Fruit fly (Drosophila melanogaster) whole organism, embryonic: ENCODE measurements around the gene Wee1.
A peak's percentile ranks its signal among the peaks of the same experiment; 100 is the strongest.

Source experiments
- B-H2 ChIP-seq: fragments of 200-800 bp; sonication (Bioruptor generic); optimal IDR thresholded peaks from 2 replicates; lab custom pipeline; 2018; ENCODE audit warnings: missing biosample characterization, mild to moderate bottlenecking, missing genetic modification characterization
- BtbVII ChIP-seq: fragments of 200-800 bp; sonication (Bioruptor generic); optimal IDR thresholded peaks from 3 replicates; lab custom pipeline; 2017; ENCODE audit warnings: missing biosample characterization, mild to moderate bottlenecking, missing genetic modification characterization
- CG10209 ChIP-seq: fragments of 200-800 bp; sonication (Bioruptor generic); optimal IDR thresholded peaks from 3 replicates; lab custom pipeline; 2017; ENCODE audit warnings: missing biosample characterization, mild to moderate bottlenecking, missing genetic modification characterization, missing genetic modification reagents
- CG10543 ChIP-seq: fragments of 200-800 bp; sonication (Bioruptor generic); optimal IDR thresholded peaks from 3 replicates; lab custom pipeline; 2017; ENCODE audit warnings: missing biosample characterization, mild to moderate bottlenecking, missing genetic modification characterization, moderate library complexity
- CG15269 ChIP-seq: fragments of 200-800 bp; sonication (Bioruptor generic); optimal IDR thresholded peaks from 2 replicates; lab custom pipeline; 2018; ENCODE audit warnings: missing biosample characterization, mild to moderate bottlenecking, missing genetic modification characterization, moderate library complexity
- CG15514 ChIP-seq: fragments of 200-800 bp; sonication (Bioruptor generic); optimal IDR thresholded peaks from 3 replicates; lab custom pipeline; 2017; ENCODE audit warnings: missing biosample characterization, missing genetic modification characterization, mild to moderate bottlenecking, moderate library complexity, missing genetic modification reagents
- CG1602 ChIP-seq: fragments of 200-800 bp; sonication (Bioruptor generic); optimal IDR thresholded peaks from 3 replicates; lab custom pipeline; 2016; ENCODE audit warnings: missing biosample characterization, missing genetic modification characterization
- CG16779 ChIP-seq: fragments of 200-800 bp; sonication (Bioruptor generic); IDR thresholded peaks from 2 replicates; pipeline ENCODE4 v1.3.6; 2022; ENCODE audit warnings: missing biosample characterization, missing genetic modification characterization
- CG17361 ChIP-seq: fragments of 200-800 bp; sonication (Bioruptor generic); IDR thresholded peaks from 3 replicates; pipeline ENCODE4 v1.3.6; 2022; ENCODE audit warnings: missing biosample characterization, missing genetic modification characterization
- CG18262 ChIP-seq: fragments of 200-800 bp; optimal IDR thresholded peaks from 3 replicates; lab custom pipeline; 2019; ENCODE audit warnings: missing biosample characterization, mild to moderate bottlenecking, missing genetic modification characterization, moderate library complexity
- CG18476 ChIP-seq: fragments of 200-800 bp; sonication (Bioruptor generic); optimal IDR thresholded peaks from 2 replicates; lab custom pipeline; 2016; ENCODE audit warnings: missing biosample characterization, mild to moderate bottlenecking, missing genetic modification characterization
- CG18599 ChIP-seq: fragments of 200-800 bp; sonication (Bioruptor generic); optimal IDR thresholded peaks from 3 replicates; lab custom pipeline; 2017; ENCODE audit warnings: missing biosample characterization, missing genetic modification characterization, mild to moderate bottlenecking, moderate library complexity, missing genetic modification reagents
- CG2889 ChIP-seq: fragments of 200-800 bp; sonication (Bioruptor generic); IDR thresholded peaks from 3 replicates; pipeline ENCODE4 v1.3.6; 2022; ENCODE audit warnings: missing biosample characterization, missing genetic modification characterization
- CG3281 ChIP-seq: fragments of 200-800 bp; sonication (Bioruptor generic); optimal IDR thresholded peaks from 3 replicates; lab custom pipeline; 2017; ENCODE audit warnings: missing biosample characterization, mild to moderate bottlenecking, missing genetic modification characterization
- CG34376 ChIP-seq: fragments of 200-800 bp; sonication (Bioruptor generic); optimal IDR thresholded peaks from 2 replicates; lab custom pipeline; 2018; ENCODE audit warnings: missing biosample characterization, mild to moderate bottlenecking, missing genetic modification characterization
- CG4820 ChIP-seq: fragments of 200-800 bp; sonication (Bioruptor generic); optimal IDR thresholded peaks from 3 replicates; lab custom pipeline; 2016; ENCODE audit warnings: missing biosample characterization, missing genetic modification characterization
- CG6765 ChIP-seq: fragments of 200-800 bp; sonication (Bioruptor generic); optimal IDR thresholded peaks from 3 replicates; lab custom pipeline; 2017; ENCODE audit warnings: missing biosample characterization, mild to moderate bottlenecking, missing genetic modification characterization
- CG6813 ChIP-seq: fragments of 200-800 bp; sonication (Bioruptor generic); optimal IDR thresholded peaks from 2 replicates; lab custom pipeline; 2017; ENCODE audit warnings: missing biosample characterization, missing genetic modification characterization, mild to moderate bottlenecking, moderate library complexity, missing genetic modification reagents
- CG6854 ChIP-seq: fragments of 200-800 bp; sonication (Bioruptor generic); optimal IDR thresholded peaks from 3 replicates; lab custom pipeline; 2017; ENCODE audit warnings: missing biosample characterization, mild to moderate bottlenecking, missing genetic modification characterization
- CG7987 ChIP-seq: fragments of 200-800 bp; sonication (Bioruptor generic); optimal IDR thresholded peaks from 2 replicates; lab custom pipeline; 2018; ENCODE audit warnings: missing biosample characterization, mild to moderate bottlenecking, missing genetic modification characterization, moderate library complexity
- CG8281 ChIP-seq: fragments of 200-800 bp; sonication (Bioruptor generic); optimal IDR thresholded peaks from 2 replicates; lab custom pipeline; 2018; ENCODE audit warnings: missing biosample characterization, mild to moderate bottlenecking, missing genetic modification characterization, moderate library complexity
- CG8388 ChIP-seq: fragments of 200-800 bp; sonication (Bioruptor generic); optimal IDR thresholded peaks from 2 replicates; lab custom pipeline; 2019; ENCODE audit warnings: missing biosample characterization, mild to moderate bottlenecking, missing genetic modification characterization, moderate library complexity
- CG9876 ChIP-seq: fragments of 200-800 bp; sonication (Bioruptor generic); optimal IDR thresholded peaks from 2 replicates; lab custom pipeline; 2016; ENCODE audit warnings: missing biosample characterization, missing genetic modification characterization
- CG9932 ChIP-seq: fragments of 200-800 bp; sonication (Bioruptor generic); IDR thresholded peaks from 2 replicates; pipeline ENCODE4 v1.3.6; 2022; ENCODE audit warnings: missing biosample characterization, missing genetic modification characterization
- Doc3 ChIP-seq: fragments of 200-800 bp; sonication (Bioruptor generic); IDR thresholded peaks from 3 replicates; pipeline ENCODE4 v1.3.6; 2022; ENCODE audit warnings: missing biosample characterization, missing genetic modification characterization; ENCODE audit not compliant: partially characterized antibody
- Ets65A ChIP-seq: fragments of 200-800 bp; sonication (Bioruptor generic); peaks from one replicate; lab custom pipeline; 2016; ENCODE audit warnings: missing biosample characterization, missing genetic modification characterization
- Ets97D ChIP-seq: fragments of 200-800 bp; sonication (Bioruptor generic); optimal IDR thresholded peaks from 3 replicates; lab custom pipeline; 2016; ENCODE audit warnings: missing biosample characterization, missing genetic modification characterization
- Fer2 ChIP-seq: fragments of 200-800 bp; sonication (Bioruptor generic); optimal IDR thresholded peaks from 2 replicates; lab custom pipeline; 2018; ENCODE audit warnings: missing biosample characterization, mild to moderate bottlenecking, missing genetic modification characterization, moderate library complexity
- Hmr ChIP-seq: fragments of 200-800 bp; sonication (Bioruptor generic); optimal IDR thresholded peaks from 3 replicates; lab custom pipeline; 2017; ENCODE audit warnings: mild to moderate bottlenecking, missing biosample characterization, missing genetic modification reagents, missing genetic modification characterization
- Meics ChIP-seq: fragments of 200-800 bp; sonication (Bioruptor generic); optimal IDR thresholded peaks from 2 replicates; lab custom pipeline; 2017; ENCODE audit warnings: missing biosample characterization, mild to moderate bottlenecking, missing genetic modification characterization
- Nf-YB ChIP-seq: fragments of 200-800 bp; sonication (Bioruptor generic); optimal IDR thresholded peaks from 3 replicates; lab custom pipeline; 2019; ENCODE audit warnings: missing biosample characterization, mild to moderate bottlenecking, missing genetic modification characterization, moderate library complexity
- Nf-YC ChIP-seq: fragments of 200-800 bp; optimal IDR thresholded peaks from 3 replicates; lab custom pipeline; 2019; ENCODE audit warnings: missing biosample characterization, mild to moderate bottlenecking, missing genetic modification characterization, moderate library complexity
- Oli ChIP-seq: fragments of 200-800 bp; sonication (Bioruptor generic); optimal IDR thresholded peaks from 2 replicates; lab custom pipeline; 2018; ENCODE audit warnings: missing biosample characterization, mild to moderate bottlenecking, missing genetic modification characterization, moderate library complexity
- Ptx1 ChIP-seq: fragments of 200-800 bp; sonication (Bioruptor generic); IDR thresholded peaks from 2 replicates; pipeline ENCODE4 v1.3.6; 2022; ENCODE audit warnings: missing biosample characterization, missing genetic modification characterization
- Xbp1 ChIP-seq: fragments of 200-800 bp; sonication (Bioruptor generic); optimal IDR thresholded peaks from 3 replicates; lab custom pipeline; 2016; ENCODE audit warnings: missing biosample characterization, mild to moderate bottlenecking, missing genetic modification characterization
- fd102C ChIP-seq: fragments of 200-800 bp; sonication (Bioruptor generic); optimal IDR thresholded peaks from 2 replicates; lab custom pipeline; 2018; ENCODE audit warnings: missing biosample characterization, mild to moderate bottlenecking, missing genetic modification characterization, moderate library complexity
- gro ChIP-seq: fragments of 200-800 bp; sonication (Bioruptor generic); optimal IDR thresholded peaks from 2 replicates; lab custom pipeline; 2016; ENCODE audit warnings: missing biosample characterization, missing genetic modification characterization
- lab ChIP-seq: fragments of 200-800 bp; sonication (Bioruptor generic); optimal IDR thresholded peaks from 3 replicates; lab custom pipeline; 2017; ENCODE audit warnings: missing biosample characterization, missing genetic modification characterization, mild to moderate bottlenecking, moderate library complexity, missing genetic modification reagents
- nerfin-1 ChIP-seq: fragments of 200-800 bp; sonication (Bioruptor generic); optimal IDR thresholded peaks from 3 replicates; lab custom pipeline; 2019; ENCODE audit warnings: missing biosample characterization, mild to moderate bottlenecking, missing genetic modification characterization, moderate library complexity
- nmo ChIP-seq: fragments of 200-800 bp; sonication (Bioruptor generic); optimal IDR thresholded peaks from 2 replicates; lab custom pipeline; 2018; ENCODE audit warnings: missing biosample characterization, mild to moderate bottlenecking, missing genetic modification characterization, moderate library complexity
- odd ChIP-seq: fragments of 200-800 bp; sonication (Bioruptor generic); optimal IDR thresholded peaks from 2 replicates; lab custom pipeline; 2017; ENCODE audit warnings: missing biosample characterization, mild to moderate bottlenecking, missing genetic modification characterization
- pan ChIP-seq, 4 experiments: fragments of >200 bp in 3 of 4; fragments of 200-800 bp in 1 of 4; sonication (Bioruptor generic) in 1 of 4; optimal IDR thresholded peaks in 3 of 4; IDR thresholded peaks in 1 of 4; 2 replicates each; pipeline versions ENCODE4 v1.3.6 to Lab custom; 2017 to 2022; ENCODE audit warnings: missing biosample characterization in 2 of 4, missing genetic modification characterization in 2 of 4, mixed read lengths in 1 of 4
- peb ChIP-seq: fragments of 200-800 bp; sonication (Bioruptor generic); IDR thresholded peaks from 2 replicates; pipeline ENCODE4 v1.3.6; 2022; ENCODE audit warnings: missing biosample characterization, missing genetic modification characterization
- salm ChIP-seq: fragments of 200-800 bp; sonication (Bioruptor generic); optimal IDR thresholded peaks from 2 replicates; lab custom pipeline; 2018; ENCODE audit warnings: missing biosample characterization, mild to moderate bottlenecking, missing genetic modification characterization
- slp2 ChIP-seq: fragments of 200-800 bp; sonication (Bioruptor generic); optimal IDR thresholded peaks from 2 replicates; lab custom pipeline; 2016; ENCODE audit warnings: missing biosample characterization, missing genetic modification characterization
- ssp ChIP-seq: fragments of 200-800 bp; sonication (Bioruptor generic); IDR thresholded peaks from 2 replicates; pipeline ENCODE4 v1.3.6; 2022; ENCODE audit warnings: missing biosample characterization, missing genetic modification characterization
- zfh1 ChIP-seq: fragments of 200-800 bp; sonication (Bioruptor generic); IDR thresholded peaks from 3 replicates; pipeline ENCODE4 v1.3.6; 2022; ENCODE audit warnings: missing biosample characterization, missing genetic modification characterization

Wee1 gene

dm6 chr2L:6874526-6875198 is 39.3 kb downstream of the Wee1 start, which contains the start of gene Nlg2 (continued):
- TF ChIP-seq Hmr (peak; percentile 81), CG15514 (GFP tag; lab: Kevin White, UChicago) (peak; percentile 6), CG18262 (tag; lab: Kevin White, UChicago) (peak; percentile 74), CG17361 (GFP tag; lab: Robert Waterston, UW) (peak; percentile 87; the same call in 2 of the 3 replicates), odd (GFP tag; lab: Kevin White, UChicago) (peak; percentile 60), slp2 (GFP tag; lab: Kevin White, UChicago) (no peak), CG9932 (GFP tag; lab: Robert Waterston, UW) (0 out of 2 replicates have a peak, but pooled peaks have one; percentile 7), zfh1 (no peak), CG3281 (GFP tag; lab: Kevin White, UChicago) (peak; percentile 80), CG6813 (GFP tag; lab: Kevin White, UChicago) (peak; percentile 35), CG18476 (GFP tag; lab: Kevin White, UChicago) (peak; percentile 21), gro (GFP tag; lab: Kevin White, UChicago) (no peak), CG1602 (GFP tag; lab: Kevin White, UChicago) (peak; percentile 48), Ptx1 (GFP tag; lab: Robert Waterston, UW) (peak; percentile 60), Ets65A (GFP tag; lab: Kevin White, UChicago) (peak; percentile 87), Meics (GFP tag; lab: Kevin White, UChicago) (peak; percentile 79), fd102C (GFP tag; lab: Kevin White, UChicago) (no peak), Ets97D (GFP tag; lab: Kevin White, UChicago) (no peak), pan (optimal IDR thresholded peaks at IDR 0.05; lab: Kevin White, UChicago) (no peak), pan (GFP tag; optimal IDR thresholded peaks at IDR 0.05 in 1 of 2, IDR thresholded peaks at IDR 0.05 in 1 of 2) (peak in 1 of 2 experiments; percentile 20), CG18599 (GFP tag; lab: Kevin White, UChicago) (peak; percentile 80), peb (GFP tag; lab: Robert Waterston, UW) (no peak), lab (GFP tag; lab: Kevin White, UChicago) (peak; percentile 64), BtbVII (GFP tag; lab: Kevin White, UChicago) (peak; percentile 68), CG10209 (GFP tag; lab: Kevin White, UChicago) (peak; percentile 60), ssp (GFP tag; lab: Robert Waterston, UW) (no peak), CG8281 (tag; lab: Kevin White, UChicago) (peak; percentile 17), CG7987 (GFP tag; lab: Kevin White, UChicago) (no peak), CG15269 (peak; percentile 73), CG6765 (GFP tag; lab: Kevin White, UChicago) (peak; percentile 63), Nf-YC (tag; lab: Kevin White, UChicago) (peak; percentile 64), CG6854 (GFP tag; lab: Kevin White, UChicago) (peak; percentile 78), Xbp1 (GFP tag; lab: Kevin White, UChicago) (peak; percentile 43), Oli (tag; lab: Kevin White, UChicago) (peak; percentile 55), CG10543 (GFP tag; lab: Kevin White, UChicago) (peak; percentile 48), CG4820 (GFP tag; lab: Kevin White, UChicago) (peak; percentile 4), B-H2 (peak; percentile 21), CG2889 (GFP tag; lab: Robert Waterston, UW) (0 out of 3 replicates have a peak, but pooled peaks have one; percentile 29), Fer2 (tag; lab: Kevin White, UChicago) (peak; percentile 23), salm (tag; lab: Kevin White, UChicago) (peak; percentile 9), CG9876 (GFP tag; lab: Kevin White, UChicago) (no peak), CG16779 (peak; percentile 58; the same call in 1 of the 2 replicates), nmo (GFP tag; lab: Kevin White, UChicago) (peak; percentile 73), Nf-YB (peak; percentile 44), nerfin-1 (tag; lab: Kevin White, UChicago) (peak; percentile 43), Doc3 (GFP tag; lab: Robert Waterston, UW) (0 out of 3 replicates have a peak, but pooled peaks have one; percentile 23), CG8388 (GFP tag; lab: Kevin White, UChicago) (peak; percentile 29), CG34376 (GFP tag; lab: Kevin White, UChicago) (peak; percentile 40)
